Worm (Caenorhabditis elegans) whole organism, young adult: ENCODE results near the gene cdr-7.

Experiments used
- B0019.2 ChIP-seq: fragments of 200-800 bp; sonication (Bioruptor generic); conservative IDR thresholded peaks from 2 replicates; pipeline ENCODE4 v1.3.6; 2022; ENCODE audit warnings: missing genetic modification reagents, missing genetic modification characterization, missing compliant biosample characterization
- F10E7.11 ChIP-seq: sonication (generic microtip); optimal IDR thresholded peaks from 2 replicates; lab custom pipeline; 2017; ENCODE audit warnings: mild to moderate bottlenecking, missing genetic modification characterization, moderate library complexity, missing compliant biosample characterization
- F22D6.2 ChIP-seq: sonication (generic microtip); optimal IDR thresholded peaks from 2 replicates; lab custom pipeline; 2016; ENCODE audit warnings: mild to moderate bottlenecking, missing genetic modification characterization, missing compliant biosample characterization
- F33H1.4 ChIP-seq: fragments of 200-800 bp; sonication (Bioruptor generic); IDR thresholded peaks from 2 replicates; pipeline ENCODE4 v1.3.6; 2022; ENCODE audit warnings: missing genetic modification reagents, missing genetic modification characterization, missing compliant biosample characterization
- F37B4.10 ChIP-seq: fragments of 200-800 bp; sonication (Bioruptor generic); IDR thresholded peaks from 2 replicates; pipeline ENCODE4 v1.3.6; 2022; ENCODE audit warnings: missing genetic modification characterization, missing compliant biosample characterization
- F57C9.4 ChIP-seq: sonication (generic microtip); optimal IDR thresholded peaks from 2 replicates; lab custom pipeline; 2017; ENCODE audit warnings: mild to moderate bottlenecking, missing genetic modification characterization, missing compliant biosample characterization
- K12H6.12 ChIP-seq: fragments of 200-800 bp; sonication (Bioruptor generic); optimal IDR thresholded peaks from 2 replicates; lab custom pipeline; 2018; ENCODE audit warnings: mild to moderate bottlenecking, missing genetic modification characterization, missing compliant biosample characterization
- Y53F4B.3 ChIP-seq: fragments of 200-800 bp; sonication (Bioruptor generic); IDR thresholded peaks from 2 replicates; pipeline ENCODE4 v1.3.6; 2022; ENCODE audit warnings: missing genetic modification reagents, missing genetic modification characterization, missing compliant biosample characterization
- ZK185.1 ChIP-seq: sonication (generic microtip); optimal IDR thresholded peaks from 2 replicates; lab custom pipeline; 2016; ENCODE audit warnings: mild to moderate bottlenecking, missing genetic modification characterization, missing compliant biosample characterization; ENCODE audit not compliant: poor library complexity, severe bottlenecking
- aptf-3 ChIP-seq: fragments of 200-800 bp; sonication (Bioruptor generic); IDR thresholded peaks from 2 replicates; pipeline ENCODE4 v1.3.6; 2022; ENCODE audit warnings: missing genetic modification characterization, missing compliant biosample characterization
- bed-1 ChIP-seq: fragments of 200-800 bp; sonication (Bioruptor generic); IDR thresholded peaks from 2 replicates; pipeline ENCODE4 v1.3.6; 2022; ENCODE audit warnings: missing genetic modification reagents, missing genetic modification characterization, missing compliant biosample characterization
- die-1 ChIP-seq: sonication (generic microtip); optimal IDR thresholded peaks from 2 replicates; lab custom pipeline; 2016; ENCODE audit warnings: missing genotype, mild to moderate bottlenecking, missing genetic modification characterization, missing compliant biosample characterization
- efl-1 ChIP-seq: fragments of 150-350 bp; optimal IDR thresholded peaks from 2 replicates; lab custom pipeline; 2014; ENCODE audit warnings: missing biosample characterization, missing genetic modification reagents, missing genetic modification characterization
- ekl-4 ChIP-seq: fragments of 200-800 bp; sonication (Bioruptor generic); IDR thresholded peaks from 2 replicates; pipeline ENCODE4 v1.3.6; 2022; ENCODE audit warnings: missing genetic modification reagents, missing genetic modification characterization, missing compliant biosample characterization
- fkh-3 ChIP-seq: sonication (generic microtip); optimal IDR thresholded peaks from 2 replicates; lab custom pipeline; 2016; ENCODE audit warnings: mild to moderate bottlenecking, missing genetic modification characterization, missing compliant biosample characterization
- gei-17 ChIP-seq: fragments of 200-800 bp; sonication (Bioruptor generic); optimal IDR thresholded peaks from 2 replicates; lab custom pipeline; 2018; ENCODE audit warnings: mild to moderate bottlenecking, missing genetic modification characterization, missing compliant biosample characterization
- hlh-12 ChIP-seq: sonication (generic microtip); optimal IDR thresholded peaks from 2 replicates; lab custom pipeline; 2016; ENCODE audit warnings: missing genetic modification characterization, missing compliant biosample characterization
- hmg-1.2 ChIP-seq: fragments of 200-800 bp; sonication (Bioruptor generic); IDR thresholded peaks from 2 replicates; pipeline ENCODE4 v1.3.6; 2022; ENCODE audit warnings: missing genetic modification reagents, missing genetic modification characterization, missing compliant biosample characterization
- hrde-1 ChIP-seq: sonication (generic microtip); optimal IDR thresholded peaks from 2 replicates; lab custom pipeline; 2016; ENCODE audit warnings: missing genetic modification characterization, mild to moderate bottlenecking, missing compliant biosample characterization, moderate library complexity, missing genotype, missing genetic modification reagents, borderline replicate concordance
- lin-35 ChIP-seq, 3 experiments: fragments of 150-350 bp in 2 of 3; sonication (generic microtip) in 1 of 3; optimal IDR thresholded peaks; 2 replicates each; lab custom pipeline; 2014 to 2018; ENCODE audit warnings: missing biosample characterization in 3 of 3, missing genetic modification characterization in 3 of 3, missing genetic modification reagents in 3 of 3
- lsy-27 ChIP-seq: sonication (generic microtip); optimal IDR thresholded peaks from 2 replicates; lab custom pipeline; 2017; ENCODE audit warnings: missing genetic modification characterization, mild to moderate bottlenecking, missing compliant biosample characterization, antibody characterized with exemption, missing genotype, borderline replicate concordance; ENCODE audit not compliant: insufficient read depth
- madf-3 ChIP-seq: fragments of 200-800 bp; sonication (Bioruptor generic); IDR thresholded peaks from 2 replicates; pipeline ENCODE4 v1.3.6; 2022; ENCODE audit warnings: missing genetic modification reagents, missing genetic modification characterization, missing compliant biosample characterization
- madf-8 ChIP-seq: fragments of 200-800 bp; sonication (Bioruptor generic); conservative IDR thresholded peaks from 2 replicates; pipeline ENCODE4 v1.3.6; 2022; ENCODE audit warnings: missing genetic modification reagents, missing genetic modification characterization, missing compliant biosample characterization
- mel-28 ChIP-seq: sonication (generic microtip); optimal IDR thresholded peaks from 2 replicates; lab custom pipeline; 2016; ENCODE audit warnings: borderline replicate concordance, mild to moderate bottlenecking, missing genetic modification characterization, missing compliant biosample characterization
- nfya-1 ChIP-seq: sonication (generic microtip); optimal IDR thresholded peaks from 2 replicates; lab custom pipeline; 2017; ENCODE audit warnings: antibody characterized with exemption, missing compliant biosample characterization, missing genetic modification characterization, borderline replicate concordance; ENCODE audit not compliant: insufficient read depth
- rpc-1 ChIP-seq, 2 experiments: fragments of 150-350 bp in 1 of 2; sonication (generic microtip) in 1 of 2; optimal IDR thresholded peaks; 2 replicates each; lab custom pipeline; 2014 to 2018; ENCODE audit warnings: missing biosample characterization in 1 of 2, missing genetic modification characterization in 1 of 2, missing genetic modification reagents in 1 of 2, missing genotype in 1 of 2
- snpc-1.1 ChIP-seq: sonication (generic microtip); optimal IDR thresholded peaks from 2 replicates; lab custom pipeline; 2017; ENCODE audit warnings: missing genetic modification characterization, mild to moderate bottlenecking, missing compliant biosample characterization, antibody characterized with exemption, moderate library complexity, missing genotype, missing genetic modification reagents; ENCODE audit not compliant: insufficient read depth
- snpc-3.4 ChIP-seq: sonication (generic microtip); optimal IDR thresholded peaks from 2 replicates; lab custom pipeline; 2017; ENCODE audit warnings: missing genetic modification characterization, mild to moderate bottlenecking, missing compliant biosample characterization, antibody characterized with exemption, moderate library complexity, missing genotype, missing genetic modification reagents
- zfh-2 ChIP-seq: fragments of 200-800 bp; sonication (Bioruptor generic); conservative IDR thresholded peaks from 2 replicates; pipeline ENCODE4 v1.3.6; 2022; ENCODE audit warnings: missing genetic modification reagents, missing genetic modification characterization, missing compliant biosample characterization
- zim-3 ChIP-seq: sonication (generic microtip); optimal IDR thresholded peaks from 2 replicates; lab custom pipeline; 2017; ENCODE audit warnings: mild to moderate bottlenecking, missing genetic modification characterization, moderate library complexity, missing compliant biosample characterization
- ztf-3 ChIP-seq: fragments of 200-800 bp; sonication (Bioruptor generic); optimal IDR thresholded peaks from 2 replicates; lab custom pipeline; 2018; ENCODE audit warnings: mild to moderate bottlenecking, missing genetic modification characterization, missing compliant biosample characterization
- ztf-6 ChIP-seq: fragments of 200-800 bp; sonication (Bioruptor generic); IDR thresholded peaks from 2 replicates; pipeline ENCODE4 v1.3.6; 2022; ENCODE audit warnings: missing genetic modification reagents, missing genetic modification characterization, missing compliant biosample characterization

The cdr-7 gene

DNA sequence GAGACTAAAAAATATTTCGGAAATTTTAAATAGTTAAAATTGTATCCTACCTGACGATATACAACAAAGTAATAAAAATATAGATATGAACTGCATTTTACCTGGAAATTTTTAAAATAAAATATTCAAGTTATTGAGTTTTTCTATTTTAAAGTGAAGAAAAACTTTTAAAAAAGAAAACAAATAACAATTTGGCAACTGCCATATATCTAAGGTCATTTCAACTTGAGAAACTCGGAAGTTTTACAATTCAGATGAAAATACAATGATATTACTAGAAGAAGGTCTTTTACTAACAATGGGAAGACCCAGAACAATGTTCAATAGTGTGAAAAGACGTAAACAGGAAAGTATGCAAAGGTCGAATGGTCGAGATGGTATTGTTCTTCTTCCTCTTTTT lies 38.0 kb upstream of the cdr-7 start, which contains the start of gene C54D10.10 (continued):
- TF ChIP-seq efl-1 (GFP tag; lab: Kevin White, UChicago) = no peak

DNA sequence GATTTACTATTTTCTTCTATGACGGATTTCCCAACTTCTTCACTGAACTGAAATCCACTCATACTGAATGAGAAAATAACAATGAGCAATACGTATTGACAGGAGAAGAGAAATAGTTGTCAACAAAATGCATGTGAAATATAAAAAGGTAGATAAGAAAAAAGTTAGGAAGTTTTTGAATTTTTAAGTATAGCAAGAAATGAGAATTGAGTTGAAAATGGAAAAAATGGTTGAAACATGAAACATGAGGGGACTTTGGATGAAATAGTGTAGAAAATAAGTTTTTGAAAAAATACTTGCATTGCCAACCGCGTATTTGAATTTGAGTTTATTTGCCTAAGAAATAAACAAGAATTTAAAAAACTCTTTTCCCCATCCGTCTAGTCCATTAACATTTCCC lies 35.0 kb upstream of the cdr-7 start, which contains the start of the genes pals-38 and C54D10.9:
Gene pals-38, minus strand, starts transcription at position 101 of the 400 bp plus-strand sequence.
Gene C54D10.9, plus strand, starts transcription at position 259 of the 400 bp plus-strand sequence.
- TF ChIP-seq madf-8 (GFP tag; lab: Robert Waterston, UW) = no peak
- TF ChIP-seq gei-17 = no peak
- TF ChIP-seq F22D6.2 (tag; lab: Kevin White, UChicago) = no peak
- TF ChIP-seq ekl-4 = no peak
- no peak for TF ChIP-seq F57C9.4
- TF ChIP-seq, all 124 proteins: peak for 0

DNA sequence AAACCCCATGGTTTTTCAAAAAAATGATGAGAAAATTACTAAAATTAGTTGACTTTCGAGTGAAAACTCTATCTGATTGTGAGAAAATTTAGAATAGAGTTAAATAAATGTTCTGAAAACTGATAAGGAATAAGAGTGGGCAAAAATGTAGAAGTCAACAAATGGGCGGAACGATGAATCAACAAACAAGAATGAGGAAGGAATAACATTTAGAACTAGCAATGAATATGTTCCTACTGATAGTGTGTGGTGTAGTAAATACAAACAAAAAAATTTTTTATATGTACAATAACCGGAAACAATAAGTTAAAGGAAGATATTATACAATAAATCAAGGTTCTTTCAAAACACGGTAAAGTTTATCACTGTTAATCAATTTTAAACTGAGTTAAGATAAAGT lies 31.8 kb upstream of the cdr-7 start, which contains the start of gene pals-39:
Gene pals-39, minus strand, starts transcription at position 101 of the 400 bp plus-strand sequence.
- TF ChIP-seq madf-3 (no peak), K12H6.12 (no peak), hmg-1.2 (no peak), mel-28 (tag; lab: Kevin White, UChicago) (no peak), ztf-3 (GFP tag; lab: Kevin White, UChicago) (no peak), zim-3 (tag; lab: Kevin White, UChicago) (no peak), hrde-1 (no peak), F10E7.11 (tag; lab: Kevin White, UChicago) (no peak), zfh-2 (GFP tag; lab: Robert Waterston, UW) (no peak), aptf-3 (GFP tag; lab: Robert Waterston, UW) (no peak), hlh-12 (no peak), lsy-27 (tag; lab: Kevin White, UChicago) (no peak), snpc-3.4 (no peak), F37B4.10 (GFP tag; lab: Robert Waterston, UW) (no peak), Y53F4B.3 (GFP tag; lab: Robert Waterston, UW) (no peak), ZK185.1 (no peak), die-1 (tag; lab: Kevin White, UChicago) (no peak), F33H1.4 (GFP tag; lab: Robert Waterston, UW) (no peak)
- TF ChIP-seq, all 124 proteins: peak for 0

DNA sequence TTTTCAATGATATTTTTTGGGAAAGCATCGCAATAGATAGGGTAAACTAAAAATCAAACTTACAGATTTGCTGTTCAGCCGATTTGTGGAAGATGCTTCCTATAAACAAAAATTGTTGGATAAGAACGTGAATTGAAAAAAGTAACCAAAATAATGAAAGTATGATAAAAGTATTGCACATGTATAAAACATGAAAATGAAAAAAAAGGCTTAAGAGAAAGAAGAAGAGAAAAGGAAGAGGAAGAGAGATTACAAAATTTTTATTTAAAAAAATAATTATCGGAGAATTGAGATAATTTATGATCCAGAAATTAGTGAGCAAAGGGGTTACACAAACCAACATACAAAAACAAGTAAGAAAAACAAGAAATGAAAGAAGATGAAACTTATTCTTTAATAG lies 29.5 kb upstream of the cdr-7 start, which contains the start of gene pals-37:
Gene pals-37, minus strand, starts transcription at position 101 of the 400 bp plus-strand sequence.
- TF ChIP-seq snpc-1.1 (tag; lab: Kevin White, UChicago) (no peak), rpc-1 (optimal IDR thresholded peaks at IDR 0.05; lab: Kevin White, UChicago) (no peak), rpc-1 (tag; optimal IDR thresholded peaks at IDR 0.05; lab: Kevin White, UChicago) (no peak), lin-35 (GFP tag; optimal IDR thresholded peaks at IDR 0.05; lab: Kevin White, UChicago) (no peak), fkh-3 (tag; lab: Kevin White, UChicago) (no peak), B0019.2 (GFP tag; lab: Robert Waterston, UW) (no peak), bed-1 (GFP tag; lab: Robert Waterston, UW) (no peak), nfya-1 (tag; lab: Kevin White, UChicago) (no peak), ztf-6 (GFP tag; lab: Robert Waterston, UW) (no peak)
